Fruit fly (Drosophila melanogaster): ENCODE results near the gene CG15812.

Gene CG15812

dm6 chr3L:3194059-3194458 is 34.3 kb downstream of the CG15812 start (continued):
- TF ChIP-seq zen2 (GFP tag; IDR thresholded peaks at IDR 0.05; ENCODE audit: partially characterized antibody) (no peak), CG11093 (GFP tag; IDR thresholded peaks at IDR 0.05) (peak; percentile 88), Sin3A (optimal IDR thresholded peaks at IDR 0.05) (no peak), CG15696 (tag; optimal IDR thresholded peaks at IDR 0.05) (peak; percentile 80), CG12769 (tag; optimal IDR thresholded peaks at IDR 0.05) (peak; percentile 90), dati (GFP tag; IDR thresholded peaks at IDR 0.05) (peak; percentile 78; the same call in 1 of the 2 replicates), CG13424 (tag; optimal IDR thresholded peaks at IDR 0.05) (peak; percentile 93), CG2889 (GFP tag; IDR thresholded peaks at IDR 0.05) (peak; percentile 81), Fer3 (tag; optimal IDR thresholded peaks at IDR 0.05) (peak; percentile 96), sim (GFP tag; IDR thresholded peaks at IDR 0.05) (peak; percentile 92), schlank (tag; optimal IDR thresholded peaks at IDR 0.05) (peak; percentile 68), CG18476 (GFP tag; optimal IDR thresholded peaks at IDR 0.05) (peak; percentile 86), nau (GFP tag; optimal IDR thresholded peaks at IDR 0.05) (peak; percentile 90), CG5245 (GFP tag; optimal IDR thresholded peaks at IDR 0.05) (peak; percentile 87), tap (tag; optimal IDR thresholded peaks at IDR 0.05) (peak; percentile 92), CG32767 (GFP tag; IDR thresholded peaks at IDR 0.05) (peak; percentile 90), sug (tag; optimal IDR thresholded peaks at IDR 0.05) (peak; percentile 75), CG1603 (tag; optimal IDR thresholded peaks at IDR 0.05) (peak; percentile 88), HLHmδ (GFP tag; optimal IDR thresholded peaks at IDR 0.05) (no peak), oc (tag; optimal IDR thresholded peaks at IDR 0.05) (peak; percentile 95), sens (GFP tag) (peak; percentile 96), CG15514 (GFP tag; optimal IDR thresholded peaks at IDR 0.05) (peak; percentile 88), MBD-R2 (GFP tag; IDR thresholded peaks at IDR 0.05) (peak; percentile 76), Deaf1 (tag; optimal IDR thresholded peaks at IDR 0.05) (peak; percentile 74), Atf-2 (GFP tag; optimal IDR thresholded peaks at IDR 0.05) (peak; percentile 27), wek (GFP tag; optimal IDR thresholded peaks at IDR 0.05) (peak; percentile 45), CG2202 (tag; optimal IDR thresholded peaks at IDR 0.05) (peak; percentile 87), unpg (GFP tag; optimal IDR thresholded peaks at IDR 0.05) (peak; percentile 95), Elba2 (GFP tag; optimal IDR thresholded peaks at IDR 0.05) (peak; percentile 55), CG14014 (GFP tag; IDR thresholded peaks at IDR 0.05) (peak; percentile 94), Vsx1 (GFP tag; optimal IDR thresholded peaks at IDR 0.05) (peak; percentile 86), pros (GFP tag; optimal IDR thresholded peaks at IDR 0.05) (no peak), CG13123 (GFP tag; optimal IDR thresholded peaks at IDR 0.05) (peak; percentile 81), CG11085 (GFP tag; IDR thresholded peaks at IDR 0.05) (peak; percentile 81), CG18764 (GFP tag; optimal IDR thresholded peaks at IDR 0.05) (peak; percentile 85), CG12942 (GFP tag; optimal IDR thresholded peaks at IDR 0.05) (peak; percentile 80), slou (GFP tag; optimal IDR thresholded peaks at IDR 0.05) (no peak), CG11504 (tag; optimal IDR thresholded peaks at IDR 0.05) (peak; percentile 95), Dek (tag; optimal IDR thresholded peaks at IDR 0.05) (peak; percentile 93), Antp (GFP tag; optimal IDR thresholded peaks at IDR 0.05) (peak; percentile 39), stwl (tag; optimal IDR thresholded peaks at IDR 0.05) (peak; percentile 50), chif (GFP tag; optimal IDR thresholded peaks at IDR 0.05) (peak; percentile 47 to 57), scrt (GFP tag; optimal IDR thresholded peaks at IDR 0.05) (peak; percentile 87), fd102C (GFP tag; optimal IDR thresholded peaks at IDR 0.05) (peak; percentile 85), Ets65A (GFP tag) (peak; percentile 37), gsb-n (tag; optimal IDR thresholded peaks at IDR 0.05) (peak; percentile 93), pfk (GFP tag; optimal IDR thresholded peaks at IDR 0.05) (peak; percentile 2), Hmx (GFP tag; optimal IDR thresholded peaks at IDR 0.05) (no peak), ase (GFP tag; IDR thresholded peaks at IDR 0.05) (peak; percentile 88), Fer1 (GFP tag; optimal IDR thresholded peaks at IDR 0.05) (peak; percentile 94), ems (GFP tag; optimal IDR thresholded peaks at IDR 0.05) (peak; percentile 63)
